Fruit fly (Drosophila melanogaster) Kc167 (cell line): ENCODE data around the gene Gr92a.

ENCODE experiments used
- Sin3A ChIP-seq: fragments of >200 bp; optimal IDR thresholded peaks from 2 replicates; lab custom pipeline; 2018; ENCODE audit warnings: missing external identifiers
- insv ChIP-seq: fragments of >200 bp; optimal IDR thresholded peaks from 3 replicates; lab custom pipeline; 2018; ENCODE audit warnings: missing external identifiers
- psq ChIP-seq: fragments of >200 bp; optimal IDR thresholded peaks from 2 replicates; lab custom pipeline; 2017; ENCODE audit warnings: missing external identifiers

DNA sequence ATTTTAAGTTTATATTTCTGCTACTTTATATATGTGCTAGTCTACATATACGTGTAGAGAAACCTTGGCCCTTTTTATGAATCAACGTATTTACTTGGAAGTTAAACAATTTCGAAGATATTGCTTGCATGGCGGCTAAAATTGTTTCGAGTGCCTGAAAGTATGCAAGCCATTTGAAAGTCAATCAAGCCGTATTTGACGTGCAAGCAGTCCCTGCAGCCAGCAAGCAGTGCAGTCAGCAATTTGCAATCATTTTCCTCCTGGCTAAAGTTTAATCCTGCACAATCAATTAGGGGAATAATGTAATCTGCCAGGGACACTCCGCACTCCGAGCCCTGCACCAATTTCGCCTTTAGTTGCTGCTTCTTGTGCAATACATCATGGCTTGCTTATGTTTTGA lies 33.8 kb downstream of the Gr92a start:
- TF ChIP-seq psq (lab: Kevin White, UChicago) (no peak), Sin3A (lab: Kevin White, UChicago) (no peak), insv (lab: Kevin White, UChicago) (no peak)
